Worm (Caenorhabditis elegans) whole organism, early embryonic: ENCODE results near the gene C56G2.4.
A peak's percentile ranks its signal among the peaks of the same experiment; 100 is the strongest.

Experiments used
- F13C5.2 ChIP-seq: sonication (generic microtip); optimal IDR thresholded peaks from 2 replicates; lab custom pipeline; 2017; ENCODE audit warnings: mild to moderate bottlenecking, missing genetic modification characterization, inconsistent platforms, missing compliant biosample characterization
- aly-1 ChIP-seq: sonication (generic microtip); optimal IDR thresholded peaks from 2 replicates; lab custom pipeline; 2016; ENCODE audit warnings: missing genetic modification characterization, missing compliant biosample characterization
- ama-1 ChIP-seq: fragments of 150-350 bp; optimal IDR thresholded peaks from 2 replicates; lab custom pipeline; 2014
- ceh-13 ChIP-seq: fragments of 200-800 bp; sonication (Bioruptor generic); optimal IDR thresholded peaks from 2 replicates; lab custom pipeline; 2018; ENCODE audit warnings: mild to moderate bottlenecking, missing genetic modification characterization, missing compliant biosample characterization
- ets-7 ChIP-seq: sonication (generic microtip); optimal IDR thresholded peaks from 2 replicates; lab custom pipeline; 2016; ENCODE audit warnings: missing genotype, missing genetic modification characterization, missing compliant biosample characterization
- flt-1 ChIP-seq: fragments of 200-800 bp; sonication (Bioruptor generic); IDR thresholded peaks from 2 replicates; pipeline ENCODE4 v1.3.6; 2022; ENCODE audit warnings: missing genetic modification characterization, missing compliant biosample characterization
- hmg-4 ChIP-seq: fragments of 200-800 bp; sonication (Bioruptor generic); optimal IDR thresholded peaks from 2 replicates; lab custom pipeline; 2018; ENCODE audit warnings: mild to moderate bottlenecking, missing genetic modification characterization, missing compliant biosample characterization
- scrt-1 ChIP-seq: fragments of 200-800 bp; sonication (Bioruptor generic); IDR thresholded peaks from 2 replicates; pipeline ENCODE4 v1.3.6; 2022; ENCODE audit warnings: missing genetic modification characterization, missing compliant biosample characterization
- sea-1 ChIP-seq: fragments of 200-800 bp; sonication (Bioruptor generic); conservative IDR thresholded peaks from 2 replicates; pipeline ENCODE4 v1.3.6; 2022; ENCODE audit warnings: missing genetic modification characterization, missing compliant biosample characterization
- tbx-37 ChIP-seq: fragments of 200-800 bp; sonication (Bioruptor generic); conservative IDR thresholded peaks from 2 replicates; pipeline ENCODE4 v1.3.6; 2022; ENCODE audit warnings: missing genetic modification reagents, missing genetic modification characterization, missing compliant biosample characterization
- tra-4 ChIP-seq: sonication (generic microtip); optimal IDR thresholded peaks from 2 replicates; lab custom pipeline; 2017; ENCODE audit warnings: missing genetic modification characterization, missing compliant biosample characterization

DNA sequence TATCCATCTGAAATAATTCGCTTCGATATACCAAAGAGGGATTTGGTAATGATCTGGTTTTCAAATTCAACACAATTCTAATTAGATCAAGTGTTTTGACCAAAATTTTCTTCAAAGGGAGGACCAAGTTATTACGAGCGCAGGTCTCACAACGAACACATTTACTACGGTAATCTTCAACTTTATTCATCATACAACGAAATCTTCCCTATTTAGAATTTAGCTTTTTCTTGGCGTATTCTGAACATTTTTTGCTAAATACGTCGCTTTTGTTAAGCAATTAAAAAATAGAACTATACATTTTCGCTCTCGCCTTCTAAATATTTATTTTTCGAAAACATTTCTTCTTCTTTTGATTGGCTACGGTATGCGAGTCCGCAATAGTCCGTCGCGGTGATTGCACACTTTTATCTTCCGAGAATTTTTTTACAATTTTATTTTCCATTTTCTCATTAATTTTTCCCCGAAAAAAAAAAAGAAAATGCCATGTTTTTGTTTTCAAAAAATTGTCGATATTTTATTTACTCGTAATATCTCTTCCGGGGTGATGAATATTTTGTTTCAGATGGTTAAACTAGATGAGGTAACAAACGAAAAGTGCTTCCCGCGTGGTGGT is 51.6 kb downstream of the C56G2.4 start, which contains the start of gene let-716:
- TF ChIP-seq flt-1 (GFP tag; lab: Robert Waterston, UW), result no peak
- no peak for TF ChIP-seq tbx-37 (GFP tag; lab: Robert Waterston, UW)
- TF ChIP-seq F13C5.2 (tag; lab: Kevin White, UChicago), result no peak
- no peak for TF ChIP-seq ets-7
- TF ChIP-seq tra-4, result no peak
- no peak for TF ChIP-seq aly-1 (tag; lab: Kevin White, UChicago)
- TF ChIP-seq ama-1 (lab: Kevin White, UChicago), result peak; percentile 15
- TF ChIP-seq hmg-4 (GFP tag; lab: Kevin White, UChicago), result no peak
- TF ChIP-seq scrt-1 (GFP tag; lab: Robert Waterston, UW), result no peak
- no peak for TF ChIP-seq ceh-13 (GFP tag; lab: Kevin White, UChicago)
- TF ChIP-seq sea-1 (GFP tag; lab: Robert Waterston, UW), result no peak
